Worm (Caenorhabditis elegans) whole organism, young adult: ENCODE data around the gene cpg-1.

Experiments used
- B0336.3 ChIP-seq: fragments of 200-800 bp; sonication (Bioruptor generic); IDR thresholded peaks from 2 replicates; pipeline ENCODE4 v1.3.6; 2022; ENCODE audit warnings: missing genetic modification characterization, missing compliant biosample characterization
- F22D6.2 ChIP-seq: sonication (generic microtip); optimal IDR thresholded peaks from 2 replicates; lab custom pipeline; 2016; ENCODE audit warnings: mild to moderate bottlenecking, missing genetic modification characterization, missing compliant biosample characterization
- K12H6.12 ChIP-seq: fragments of 200-800 bp; sonication (Bioruptor generic); optimal IDR thresholded peaks from 2 replicates; lab custom pipeline; 2018; ENCODE audit warnings: mild to moderate bottlenecking, missing genetic modification characterization, missing compliant biosample characterization
- Y53G8AR.9 ChIP-seq: fragments of 200-800 bp; sonication (Bioruptor generic); conservative IDR thresholded peaks from 2 replicates; pipeline ENCODE4 v1.3.6; 2022; ENCODE audit warnings: missing genetic modification reagents, missing genetic modification characterization, missing compliant biosample characterization
- Y95B8A.8 ChIP-seq: fragments of 200-800 bp; sonication (Bioruptor generic); IDR thresholded peaks from 2 replicates; pipeline ENCODE4 v1.3.6; 2022; ENCODE audit warnings: missing genetic modification reagents, missing genetic modification characterization, missing compliant biosample characterization
- ama-1 ChIP-seq, 3 experiments: fragments of 150-350 bp in 1 of 3; sonication (generic microtip) in 2 of 3; optimal IDR thresholded peaks; 2 replicates each; lab custom pipeline; 2014 to 2018; ENCODE audit warnings: missing biosample characterization in 2 of 3, missing genetic modification characterization in 2 of 3, missing genetic modification reagents in 2 of 3
- atf-7 ChIP-seq: sonication (generic microtip); optimal IDR thresholded peaks from 2 replicates; lab custom pipeline; 2017; ENCODE audit warnings: mild to moderate bottlenecking, missing genetic modification characterization, missing compliant biosample characterization
- attf-5 ChIP-seq: fragments of 200-800 bp; sonication (Bioruptor generic); optimal IDR thresholded peaks from 2 replicates; lab custom pipeline; 2018; ENCODE audit warnings: mild to moderate bottlenecking, missing genetic modification characterization, missing compliant biosample characterization
- bed-2 ChIP-seq: fragments of 200-800 bp; sonication (Bioruptor generic); IDR thresholded peaks from 2 replicates; pipeline ENCODE4 v1.3.6; 2022; ENCODE audit warnings: missing genetic modification reagents, missing genetic modification characterization, missing compliant biosample characterization
- cebp-1 ChIP-seq, 2 experiments: fragments of 200-800 bp in 1 of 2; sonication (Bioruptor generic) in 1 of 2; sonication (generic microtip) in 1 of 2; IDR thresholded peaks in 1 of 2; optimal IDR thresholded peaks in 1 of 2; 2 replicates each; pipeline versions ENCODE4 v1.3.6 to Lab custom; 2017 to 2022; ENCODE audit warnings: missing compliant biosample characterization in 2 of 2, missing genetic modification characterization in 2 of 2, mild to moderate bottlenecking in 1 of 2, missing genetic modification reagents in 1 of 2, moderate library complexity in 1 of 2
- ceh-100 ChIP-seq: fragments of 200-800 bp; sonication (Bioruptor generic); IDR thresholded peaks from 2 replicates; pipeline ENCODE4 v1.3.6; 2022; ENCODE audit warnings: missing genetic modification reagents, missing genetic modification characterization, missing compliant biosample characterization
- chd-7 ChIP-seq: sonication (generic microtip); optimal IDR thresholded peaks from 2 replicates; lab custom pipeline; 2016; ENCODE audit warnings: mild to moderate bottlenecking, missing genetic modification characterization, moderate library complexity, missing compliant biosample characterization
- dox-1 ChIP-seq: fragments of 200-800 bp; sonication (Bioruptor generic); IDR thresholded peaks from 2 replicates; pipeline ENCODE4 v1.3.6; 2022; ENCODE audit warnings: missing genetic modification reagents, missing genetic modification characterization, missing compliant biosample characterization
- fkh-3 ChIP-seq: sonication (generic microtip); optimal IDR thresholded peaks from 2 replicates; lab custom pipeline; 2016; ENCODE audit warnings: mild to moderate bottlenecking, missing genetic modification characterization, missing compliant biosample characterization
- hlh-12 ChIP-seq: sonication (generic microtip); optimal IDR thresholded peaks from 2 replicates; lab custom pipeline; 2016; ENCODE audit warnings: missing genetic modification characterization, missing compliant biosample characterization
- hmg-1.2 ChIP-seq: fragments of 200-800 bp; sonication (Bioruptor generic); IDR thresholded peaks from 2 replicates; pipeline ENCODE4 v1.3.6; 2022; ENCODE audit warnings: missing genetic modification reagents, missing genetic modification characterization, missing compliant biosample characterization
- hsf-1 ChIP-seq: fragments of 200-800 bp; sonication (Bioruptor generic); IDR thresholded peaks from 2 replicates; pipeline ENCODE4 v1.3.6; 2022; ENCODE audit warnings: missing genetic modification reagents, missing genetic modification characterization, missing compliant biosample characterization
- let-607 ChIP-seq, 2 experiments: fragments of 200-800 bp in 1 of 2; sonication (Bioruptor generic) in 1 of 2; sonication (generic microtip) in 1 of 2; optimal IDR thresholded peaks; 2 replicates each; lab custom pipeline; 2016 to 2018; ENCODE audit warnings: mild to moderate bottlenecking in 2 of 2, missing compliant biosample characterization in 2 of 2, missing genetic modification characterization in 2 of 2, moderate library complexity in 2 of 2, missing genotype in 1 of 2
- lin-26 ChIP-seq: fragments of 200-800 bp; sonication (Bioruptor generic); IDR thresholded peaks from 2 replicates; pipeline ENCODE4 v1.3.6; 2022; ENCODE audit warnings: missing genetic modification reagents, missing genetic modification characterization, missing compliant biosample characterization
- lin-40 ChIP-seq: sonication (generic microtip); optimal IDR thresholded peaks from 2 replicates; lab custom pipeline; 2016; ENCODE audit warnings: missing genetic modification characterization, mild to moderate bottlenecking, missing compliant biosample characterization, missing genotype, missing genetic modification reagents
- madf-6 ChIP-seq: fragments of 200-800 bp; sonication (Bioruptor generic); IDR thresholded peaks from 2 replicates; pipeline ENCODE4 v1.3.6; 2022; ENCODE audit warnings: missing genetic modification reagents, missing genetic modification characterization, missing compliant biosample characterization
- mcd-1 ChIP-seq: fragments of 200-800 bp; sonication (Bioruptor generic); IDR thresholded peaks from 2 replicates; pipeline ENCODE4 v1.3.6; 2022; ENCODE audit warnings: missing genetic modification reagents, missing genetic modification characterization, missing compliant biosample characterization
- nfyb-1 ChIP-seq: fragments of 200-800 bp; sonication (Bioruptor generic); IDR thresholded peaks from 2 replicates; pipeline ENCODE4 v1.3.6; 2022; ENCODE audit warnings: missing genetic modification reagents, missing genetic modification characterization, missing compliant biosample characterization
- nhr-120 ChIP-seq: fragments of 200-800 bp; sonication (Bioruptor generic); IDR thresholded peaks from 2 replicates; pipeline ENCODE4 v1.3.6; 2022; ENCODE audit warnings: missing genetic modification characterization, missing compliant biosample characterization
- nhr-27 ChIP-seq: fragments of 200-800 bp; sonication (Bioruptor generic); optimal IDR thresholded peaks from 2 replicates; lab custom pipeline; 2018; ENCODE audit warnings: mild to moderate bottlenecking, missing genetic modification characterization, moderate library complexity, missing compliant biosample characterization
- nhr-80 ChIP-seq: sonication (generic microtip); optimal IDR thresholded peaks from 2 replicates; lab custom pipeline; 2016; ENCODE audit warnings: missing genetic modification characterization, missing compliant biosample characterization
- pbrm-1 ChIP-seq: fragments of 200-800 bp; sonication (Bioruptor generic); IDR thresholded peaks from 2 replicates; pipeline ENCODE4 v1.3.6; 2022; ENCODE audit warnings: missing genetic modification reagents, missing genetic modification characterization, missing compliant biosample characterization
- rcor-1 ChIP-seq: fragments of 200-800 bp; sonication (Bioruptor generic); IDR thresholded peaks from 2 replicates; pipeline ENCODE4 v1.3.6; 2022; ENCODE audit warnings: missing genetic modification reagents, missing genetic modification characterization, missing compliant biosample characterization
- repo-1 ChIP-seq: sonication (generic microtip); optimal IDR thresholded peaks from 2 replicates; lab custom pipeline; 2017; ENCODE audit warnings: mild to moderate bottlenecking, missing genetic modification characterization, missing compliant biosample characterization
- snpc-1.3 ChIP-seq: sonication (generic microtip); optimal IDR thresholded peaks from 2 replicates; lab custom pipeline; 2017; ENCODE audit warnings: missing genetic modification characterization, mild to moderate bottlenecking, missing compliant biosample characterization, antibody characterized with exemption, moderate library complexity, missing genotype, missing genetic modification reagents; ENCODE audit not compliant: insufficient read depth
- tbx-9 ChIP-seq: sonication (generic microtip); optimal IDR thresholded peaks from 2 replicates; lab custom pipeline; 2016; ENCODE audit warnings: borderline replicate concordance, missing genetic modification characterization, inconsistent platforms, missing compliant biosample characterization
- xnd-1 ChIP-seq: sonication (generic microtip); optimal IDR thresholded peaks from 2 replicates; lab custom pipeline; 2016; ENCODE audit warnings: missing genotype, missing genetic modification reagents, missing genetic modification characterization, missing compliant biosample characterization
- zfh-2 ChIP-seq: fragments of 200-800 bp; sonication (Bioruptor generic); conservative IDR thresholded peaks from 2 replicates; pipeline ENCODE4 v1.3.6; 2022; ENCODE audit warnings: missing genetic modification reagents, missing genetic modification characterization, missing compliant biosample characterization
- ztf-18 ChIP-seq: sonication (generic microtip); optimal IDR thresholded peaks from 2 replicates; lab custom pipeline; 2016; ENCODE audit warnings: missing genotype, mild to moderate bottlenecking, missing genetic modification characterization, missing compliant biosample characterization
- ztf-3 ChIP-seq: fragments of 200-800 bp; sonication (Bioruptor generic); optimal IDR thresholded peaks from 2 replicates; lab custom pipeline; 2018; ENCODE audit warnings: mild to moderate bottlenecking, missing genetic modification characterization, missing compliant biosample characterization

cpg-1 gene

DNA sequence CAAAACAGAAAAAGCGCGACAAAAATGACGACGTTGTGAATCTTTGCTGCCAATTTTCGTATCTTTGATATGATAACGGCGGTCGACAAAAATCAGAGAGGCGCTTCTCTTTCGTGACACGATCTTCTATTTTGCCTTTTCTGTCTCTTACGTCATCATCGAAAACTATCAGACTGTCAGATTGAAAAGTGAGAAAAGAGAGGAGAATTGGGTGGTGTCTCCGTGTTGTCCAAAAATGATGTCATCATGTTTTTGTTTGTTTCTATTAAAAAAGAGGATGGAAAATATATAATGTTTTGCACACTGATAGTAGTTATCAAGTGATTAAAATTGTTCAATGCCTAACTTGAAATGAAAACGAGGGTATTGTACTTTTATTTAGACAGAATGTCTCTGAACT is 6.9 kb downstream of the cpg-1 start (continued):
- TF ChIP-seq F22D6.2 (tag; lab: Kevin White, UChicago): no peak
- no peak for TF ChIP-seq Y95B8A.8 (GFP tag; lab: Robert Waterston, UW)
- no peak for TF ChIP-seq zfh-2 (GFP tag; lab: Robert Waterston, UW)
- TF ChIP-seq B0336.3 (GFP tag; lab: Robert Waterston, UW): peak; percentile 68
- TF ChIP-seq hlh-12 (tag; lab: Kevin White, UChicago): no peak
- TF ChIP-seq, all 124 proteins: peak for 22

DNA sequence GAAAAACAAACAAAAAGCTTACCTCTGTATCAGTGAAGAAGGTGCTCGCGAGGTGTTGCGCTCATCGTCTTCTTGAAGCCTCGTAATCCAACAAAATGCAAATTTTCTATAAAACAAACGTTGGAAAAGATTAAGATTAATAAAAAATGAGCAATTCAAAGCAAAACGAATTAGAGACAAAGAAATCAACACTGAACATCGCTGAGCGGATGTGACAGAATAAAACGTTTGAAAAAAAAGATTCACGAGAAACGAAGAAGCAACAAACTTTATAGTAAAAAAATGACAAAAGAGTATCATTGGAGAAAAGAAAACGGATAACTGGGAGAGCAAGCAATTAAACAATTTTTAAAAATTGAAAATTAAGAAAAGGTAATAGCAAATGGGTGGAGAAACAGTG is 9.8 kb downstream of the cpg-1 start, which contains the start of the genes C07G2.5 and atf-7:
Gene C07G2.5, minus strand, starts transcription at position 101 of the 400 bp plus-strand sequence.
Gene atf-7, minus strand, starts transcription at position 108 of the 400 bp plus-strand sequence.
- TF ChIP-seq madf-6: peak; percentile 27
- TF ChIP-seq snpc-1.3 (tag; lab: Kevin White, UChicago): peak; percentile 27
- no peak for TF ChIP-seq ztf-18 (tag; lab: Kevin White, UChicago)
- peak; percentile 14 for TF ChIP-seq ama-1 (optimal IDR thresholded peaks at IDR 0.05; lab: Kevin White, UChicago)
- TF ChIP-seq ama-1 (GFP tag; optimal IDR thresholded peaks at IDR 0.05; lab: Kevin White, UChicago): no peak

DNA sequence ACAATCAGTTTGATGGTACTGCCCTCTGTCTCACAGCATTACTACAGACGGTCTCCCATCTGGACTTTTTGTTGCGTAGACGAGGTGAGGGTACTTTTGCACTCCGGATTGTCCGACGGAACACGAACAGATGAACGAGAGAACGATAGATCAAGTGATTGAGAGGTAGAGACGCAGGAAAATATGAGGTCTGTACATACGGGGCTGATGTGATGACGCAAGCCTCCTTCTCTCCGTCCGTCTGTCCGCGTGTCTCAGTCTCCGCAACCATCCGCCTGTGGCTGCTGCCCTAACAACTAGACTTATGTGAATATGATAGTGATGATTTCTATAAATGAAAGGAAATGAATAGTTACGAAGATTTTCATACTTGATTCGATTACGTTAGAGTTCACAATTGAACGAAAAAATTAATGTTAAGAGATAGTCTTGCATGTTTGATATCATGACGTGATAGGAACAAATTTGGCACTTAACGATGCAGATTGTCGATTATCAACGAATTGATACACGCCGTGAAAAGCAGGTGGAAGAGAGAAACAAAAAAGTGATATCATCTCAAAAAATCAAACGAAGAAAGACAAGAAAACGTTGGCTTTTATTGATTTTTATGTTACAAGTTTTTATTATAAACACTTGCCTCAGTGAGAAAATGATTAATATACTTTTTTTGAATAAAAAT is 13.5 kb downstream of the cpg-1 start:
- TF ChIP-seq ceh-100 (no peak), xnd-1 (no peak), rcor-1 (GFP tag; lab: Robert Waterston, UW) (no peak), nhr-80 (peak; percentile 61), madf-6 (no peak), Y53G8AR.9 (no peak), zfh-2 (GFP tag; lab: Robert Waterston, UW) (0 out of 2 replicates have a peak, but pooled peaks have one; percentile 40), atf-7 (tag; lab: Kevin White, UChicago) (peak; percentile 94), bed-2 (no peak), lin-26 (GFP tag; lab: Robert Waterston, UW) (no peak), nhr-120 (GFP tag; lab: Robert Waterston, UW) (no peak), hsf-1 (GFP tag; lab: Robert Waterston, UW) (no peak), tbx-9 (no peak), fkh-3 (tag; lab: Kevin White, UChicago) (no peak), nfyb-1 (GFP tag; lab: Robert Waterston, UW) (peak; percentile 48; the same call in 1 of the 2 replicates)
- TF ChIP-seq, all 124 proteins: peak for 4

DNA sequence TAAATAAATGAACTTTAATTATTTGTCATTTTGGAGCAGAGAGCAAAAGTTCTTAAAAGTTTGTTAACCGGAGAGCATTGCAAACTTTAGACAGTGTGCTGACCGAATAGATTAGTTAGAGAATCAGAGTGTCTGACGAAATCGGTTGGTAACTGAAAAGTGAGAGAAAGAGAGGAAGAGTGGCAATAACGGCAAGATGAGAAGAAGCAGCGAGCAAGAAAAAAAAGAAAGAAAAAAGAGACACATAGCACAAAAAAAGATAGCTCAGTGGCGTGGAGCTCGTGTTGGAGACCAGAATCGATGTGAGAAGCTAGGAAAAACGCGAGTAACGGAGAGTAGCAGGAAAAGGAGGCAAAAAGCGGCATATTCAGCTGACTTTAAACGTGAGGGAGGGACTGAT is 15.2 kb downstream of the cpg-1 start:
- TF ChIP-seq attf-5 (peak; percentile 33), let-607 (tag; optimal IDR thresholded peaks at IDR 0.05; lab: Kevin White, UChicago) (no peak), hmg-1.2 (GFP tag; lab: Robert Waterston, UW) (peak; percentile 45), pbrm-1 (GFP tag; lab: Robert Waterston, UW) (no peak), lin-40 (tag; lab: Kevin White, UChicago) (peak; percentile 1), chd-7 (tag; lab: Kevin White, UChicago) (peak; percentile 36), nhr-27 (no peak), xnd-1 (no peak), repo-1 (no peak), ztf-3 (GFP tag; lab: Kevin White, UChicago) (no peak), atf-7 (tag; lab: Kevin White, UChicago) (peak; percentile 27), dox-1 (GFP tag; lab: Robert Waterston, UW) (peak; percentile 51; the same call in 1 of the 2 replicates), cebp-1 (GFP tag; IDR thresholded peaks at IDR 0.05; lab: Robert Waterston, UW) (peak; percentile 62), cebp-1 (tag; optimal IDR thresholded peaks at IDR 0.05; lab: Kevin White, UChicago) (peak; percentile 87), K12H6.12 (tag; lab: Kevin White, UChicago) (peak; percentile 14), mcd-1 (0 out of 2 replicates have a peak, but pooled peaks have one; percentile 10), fkh-3 (tag; lab: Kevin White, UChicago) (no peak), nhr-80 (peak; percentile 73), zfh-2 (GFP tag; lab: Robert Waterston, UW) (peak; percentile 62)
